Fruit fly (Drosophila melanogaster) whole organism, embryonic: ENCODE data around the gene CG17819.

ENCODE experiments used
- Aef1 ChIP-seq: fragments of 200-800 bp; sonication (Bioruptor generic); IDR thresholded peaks from 3 replicates; pipeline ENCODE4 v1.3.6; 2022; ENCODE audit warnings: missing biosample characterization, missing genetic modification characterization
- Asciz ChIP-seq: fragments of 200-800 bp; sonication (Bioruptor generic); optimal IDR thresholded peaks from 2 replicates; lab custom pipeline; 2017; ENCODE audit warnings: missing biosample characterization, mild to moderate bottlenecking, missing genetic modification characterization, missing genetic modification reagents
- CG10147 ChIP-seq: fragments of 200-800 bp; sonication (Bioruptor generic); optimal IDR thresholded peaks from 2 replicates; lab custom pipeline; 2019; ENCODE audit warnings: missing biosample characterization, mild to moderate bottlenecking, missing genetic modification characterization, moderate library complexity
- CG10267 ChIP-seq: fragments of 200-800 bp; sonication (Bioruptor generic); optimal IDR thresholded peaks from 2 replicates; lab custom pipeline; 2018; ENCODE audit warnings: missing biosample characterization, mild to moderate bottlenecking, missing genetic modification characterization, moderate library complexity
- CG10274 ChIP-seq: fragments of 200-800 bp; sonication (Bioruptor generic); optimal IDR thresholded peaks from 3 replicates; lab custom pipeline; 2017; ENCODE audit warnings: missing biosample characterization, mild to moderate bottlenecking, missing genetic modification characterization
- CG10979 ChIP-seq: fragments of 200-800 bp; sonication (Bioruptor generic); optimal IDR thresholded peaks from 2 replicates; lab custom pipeline; 2018; ENCODE audit warnings: missing biosample characterization, mild to moderate bottlenecking, missing genetic modification characterization, moderate library complexity
- CG12071 ChIP-seq: fragments of 200-800 bp; sonication (Bioruptor generic); optimal IDR thresholded peaks from 3 replicates; lab custom pipeline; 2018; ENCODE audit warnings: missing biosample characterization, mild to moderate bottlenecking, missing genetic modification characterization
- CG14050 ChIP-seq: fragments of 200-800 bp; sonication (Bioruptor generic); IDR thresholded peaks from 3 replicates; pipeline ENCODE4 v1.3.6; 2022; ENCODE audit warnings: missing biosample characterization, missing genetic modification characterization
- CG15514 ChIP-seq: fragments of 200-800 bp; sonication (Bioruptor generic); optimal IDR thresholded peaks from 3 replicates; lab custom pipeline; 2017; ENCODE audit warnings: missing biosample characterization, missing genetic modification characterization, mild to moderate bottlenecking, moderate library complexity, missing genetic modification reagents
- CG33213 ChIP-seq: fragments of 200-800 bp; sonication (Bioruptor generic); optimal IDR thresholded peaks from 3 replicates; lab custom pipeline; 2016; ENCODE audit warnings: missing biosample characterization, missing genetic modification characterization
- CG6689 ChIP-seq: fragments of 200-800 bp; sonication (Bioruptor generic); IDR thresholded peaks from 2 replicates; pipeline ENCODE4 v1.3.6; 2022; ENCODE audit warnings: missing biosample characterization, missing genetic modification characterization
- CG6791 ChIP-seq: fragments of 200-800 bp; sonication (Bioruptor generic); IDR thresholded peaks from 3 replicates; pipeline ENCODE4 v1.3.6; 2022; ENCODE audit warnings: missing biosample characterization, missing genetic modification characterization; ENCODE audit not compliant: partially characterized antibody
- CG7963 ChIP-seq: fragments of 200-800 bp; sonication (Bioruptor generic); IDR thresholded peaks from 3 replicates; pipeline ENCODE4 v1.3.6; 2022; ENCODE audit warnings: missing biosample characterization, missing genetic modification characterization; ENCODE audit not compliant: partially characterized antibody
- CrebB ChIP-seq: fragments of 200-800 bp; sonication (Bioruptor generic); optimal IDR thresholded peaks from 3 replicates; lab custom pipeline; 2018; ENCODE audit warnings: missing biosample characterization, mild to moderate bottlenecking, missing genetic modification characterization
- Deaf1 ChIP-seq: fragments of 200-800 bp; optimal IDR thresholded peaks from 3 replicates; lab custom pipeline; 2019; ENCODE audit warnings: missing biosample characterization, mild to moderate bottlenecking, missing genetic modification characterization, moderate library complexity
- Dp ChIP-seq: fragments of 200-800 bp; sonication (Bioruptor generic); optimal IDR thresholded peaks from 2 replicates; lab custom pipeline; 2018; ENCODE audit warnings: missing biosample characterization, mild to moderate bottlenecking, missing genetic modification characterization, moderate library complexity
- Drgx ChIP-seq: fragments of 200-800 bp; sonication (Bioruptor generic); IDR thresholded peaks from 2 replicates; pipeline ENCODE4 v1.3.6; 2022; ENCODE audit warnings: missing biosample characterization, missing genetic modification characterization
- Fer3 ChIP-seq: fragments of 200-800 bp; sonication (Bioruptor generic); optimal IDR thresholded peaks from 2 replicates; lab custom pipeline; 2018; ENCODE audit warnings: missing biosample characterization, mild to moderate bottlenecking, missing genetic modification characterization, moderate library complexity
- HLH4C ChIP-seq: fragments of 200-800 bp; sonication (Bioruptor generic); IDR thresholded peaks from 3 replicates; pipeline ENCODE4 v1.3.6; 2022; ENCODE audit warnings: missing biosample characterization, missing genetic modification characterization; ENCODE audit not compliant: partially characterized antibody
- Hmr ChIP-seq: fragments of 200-800 bp; sonication (Bioruptor generic); optimal IDR thresholded peaks from 3 replicates; lab custom pipeline; 2017; ENCODE audit warnings: mild to moderate bottlenecking, missing biosample characterization, missing genetic modification reagents, missing genetic modification characterization
- Hr78 ChIP-seq, 2 experiments: fragments of 200-800 bp in 1 of 2; fragments of >200 bp in 1 of 2; sonication (Bioruptor generic) in 1 of 2; optimal IDR thresholded peaks; 2 replicates each; lab custom pipeline; 2017 to 2019; ENCODE audit warnings: missing biosample characterization in 2 of 2, missing genetic modification characterization in 2 of 2, mild to moderate bottlenecking in 1 of 2, moderate library complexity in 1 of 2
- NfI ChIP-seq: fragments of 200-800 bp; sonication (Bioruptor generic); optimal IDR thresholded peaks from 3 replicates; lab custom pipeline; 2018; ENCODE audit warnings: missing biosample characterization, mild to moderate bottlenecking, missing genetic modification characterization, moderate library complexity
- Opbp ChIP-seq: fragments of 200-800 bp; sonication (Bioruptor generic); IDR thresholded peaks from 3 replicates; pipeline ENCODE4 v1.3.6; 2022; ENCODE audit warnings: missing biosample characterization, missing genetic modification characterization; ENCODE audit not compliant: partially characterized antibody
- Rx ChIP-seq: fragments of 200-800 bp; sonication (Bioruptor generic); IDR thresholded peaks from 2 replicates; pipeline ENCODE4 v1.3.6; 2022; ENCODE audit warnings: missing biosample characterization, missing genetic modification characterization
- Six4 ChIP-seq: fragments of 200-800 bp; sonication (Bioruptor generic); optimal IDR thresholded peaks from 2 replicates; lab custom pipeline; 2016; ENCODE audit warnings: missing biosample characterization, missing genetic modification characterization
- Sox100B ChIP-seq: fragments of 200-800 bp; sonication (Bioruptor generic); optimal IDR thresholded peaks from 3 replicates; lab custom pipeline; 2018; ENCODE audit warnings: missing biosample characterization, mild to moderate bottlenecking, missing genetic modification characterization
- Ssrp ChIP-seq: fragments of 200-800 bp; sonication (Bioruptor generic); optimal IDR thresholded peaks from 2 replicates; lab custom pipeline; 2018; ENCODE audit warnings: missing biosample characterization, mild to moderate bottlenecking, missing genetic modification characterization, moderate library complexity
- YL-1 ChIP-seq: fragments of 200-800 bp; sonication (Bioruptor generic); optimal IDR thresholded peaks from 3 replicates; lab custom pipeline; 2017; ENCODE audit warnings: missing biosample characterization, mild to moderate bottlenecking, missing genetic modification characterization
- ara ChIP-seq: fragments of 200-800 bp; sonication (Bioruptor generic); IDR thresholded peaks from 2 replicates; pipeline ENCODE4 v1.3.6; 2022; ENCODE audit warnings: missing biosample characterization, missing genetic modification characterization
- ase ChIP-seq: fragments of 200-800 bp; sonication (Bioruptor generic); IDR thresholded peaks from 3 replicates; pipeline ENCODE4 v1.3.6; 2022; ENCODE audit warnings: missing biosample characterization, missing genetic modification characterization
- bbx ChIP-seq: fragments of 200-800 bp; sonication (Bioruptor generic); IDR thresholded peaks from 2 replicates; pipeline ENCODE4 v1.3.6; 2022; ENCODE audit warnings: missing biosample characterization, missing genetic modification characterization; ENCODE audit not compliant: partially characterized antibody
- bigmax ChIP-seq: fragments of 200-800 bp; sonication (Bioruptor generic); optimal IDR thresholded peaks from 2 replicates; lab custom pipeline; 2018; ENCODE audit warnings: missing biosample characterization, mild to moderate bottlenecking, missing genetic modification characterization
- cas ChIP-seq: fragments of 200-800 bp; sonication (Bioruptor generic); IDR thresholded peaks from 2 replicates; pipeline ENCODE4 v1.3.6; 2022; ENCODE audit warnings: missing biosample characterization, missing genetic modification characterization
- ci ChIP-seq: fragments of 200-800 bp; sonication (Bioruptor generic); IDR thresholded peaks from 3 replicates; pipeline ENCODE4 v1.3.6; 2022; ENCODE audit warnings: missing biosample characterization, missing genetic modification characterization
- gem ChIP-seq: fragments of 200-800 bp; sonication (Bioruptor generic); optimal IDR thresholded peaks from 2 replicates; lab custom pipeline; 2019; ENCODE audit warnings: missing biosample characterization, mild to moderate bottlenecking, missing genetic modification characterization, moderate library complexity
- h ChIP-seq: fragments of >200 bp; optimal IDR thresholded peaks from 2 replicates; lab custom pipeline; 2017
- hth ChIP-seq: fragments of >200 bp; optimal IDR thresholded peaks from 2 replicates; lab custom pipeline; 2017; ENCODE audit warnings: inconsistent platforms
- jumu ChIP-seq: fragments of 200-800 bp; sonication (Bioruptor generic); optimal IDR thresholded peaks from 3 replicates; lab custom pipeline; 2016; ENCODE audit warnings: missing biosample characterization, missing genetic modification characterization
- lab ChIP-seq: fragments of 200-800 bp; sonication (Bioruptor generic); optimal IDR thresholded peaks from 3 replicates; lab custom pipeline; 2017; ENCODE audit warnings: missing biosample characterization, missing genetic modification characterization, mild to moderate bottlenecking, moderate library complexity, missing genetic modification reagents
- luna ChIP-seq: fragments of 200-800 bp; sonication (Bioruptor generic); optimal IDR thresholded peaks from 2 replicates; lab custom pipeline; 2016; ENCODE audit warnings: missing biosample characterization, missing genetic modification characterization
- nmo ChIP-seq: fragments of 200-800 bp; sonication (Bioruptor generic); optimal IDR thresholded peaks from 2 replicates; lab custom pipeline; 2018; ENCODE audit warnings: missing biosample characterization, mild to moderate bottlenecking, missing genetic modification characterization, moderate library complexity
- org-1 ChIP-seq: fragments of 200-800 bp; sonication (Bioruptor generic); optimal IDR thresholded peaks from 2 replicates; lab custom pipeline; 2017; ENCODE audit warnings: missing biosample characterization, missing genetic modification characterization
- pros ChIP-seq: fragments of 200-800 bp; sonication (Bioruptor generic); optimal IDR thresholded peaks from 3 replicates; lab custom pipeline; 2019; ENCODE audit warnings: missing biosample characterization, mild to moderate bottlenecking, missing genetic modification characterization, moderate library complexity
- rib ChIP-seq: fragments of 200-800 bp; sonication (Bioruptor generic); IDR thresholded peaks from 2 replicates; pipeline ENCODE4 v1.3.6; 2022; ENCODE audit warnings: missing biosample characterization, missing genetic modification characterization
- ro ChIP-seq: fragments of 200-800 bp; sonication (Bioruptor generic); IDR thresholded peaks from 2 replicates; pipeline ENCODE4 v1.3.6; 2022; ENCODE audit warnings: missing biosample characterization, missing genetic modification characterization
- seq ChIP-seq: fragments of 200-800 bp; sonication (Bioruptor generic); IDR thresholded peaks from 2 replicates; pipeline ENCODE4 v1.3.6; 2022; ENCODE audit warnings: missing biosample characterization, missing genetic modification characterization
- vnd ChIP-seq: fragments of 200-800 bp; sonication (Bioruptor generic); IDR thresholded peaks from 3 replicates; pipeline ENCODE4 v1.3.6; 2022; ENCODE audit warnings: missing biosample characterization, missing genetic modification characterization; ENCODE audit not compliant: partially characterized antibody
- zfh1 ChIP-seq: fragments of 200-800 bp; sonication (Bioruptor generic); IDR thresholded peaks from 3 replicates; pipeline ENCODE4 v1.3.6; 2022; ENCODE audit warnings: missing biosample characterization, missing genetic modification characterization

CG17819 gene

dm6 chr3R:21888696-21889602 is 3.6 kb upstream of the CG17819 start, which contains the start of gene CG43844 (continued):
- TF ChIP-seq CG10267 (tag; lab: Kevin White, UChicago) (peak; percentile 19), CG6689 (no peak), seq (GFP tag; lab: Robert Waterston, UW) (no peak), nmo (GFP tag; lab: Kevin White, UChicago) (peak; percentile 13), Sox100B (GFP tag; lab: Kevin White, UChicago) (no peak), Hmr (GFP tag; lab: Kevin White, UChicago) (peak; percentile 37), pros (GFP tag; lab: Kevin White, UChicago) (no peak), lab (peak; percentile 14), org-1 (no peak), vnd (peak; percentile 45; the same call in 1 of the 3 replicates), Opbp (GFP tag; lab: Robert Waterston, UW) (peak; percentile 54; the same call in 2 of the 3 replicates), h (lab: Kevin White, UChicago) (no peak), Dp (GFP tag; lab: Kevin White, UChicago) (no peak), Asciz (no peak), ci (GFP tag; lab: Robert Waterston, UW) (0 out of 3 replicates have a peak, but pooled peaks have one; percentile 42), NfI (GFP tag; lab: Kevin White, UChicago) (no peak), CrebB (tag; lab: Kevin White, UChicago) (no peak), hth (lab: Kevin White, UChicago) (no peak), Deaf1 (no peak), jumu (GFP tag; lab: Kevin White, UChicago) (no peak), CG6791 (GFP tag; lab: Robert Waterston, UW) (peak; percentile 70; the same call in 2 of the 3 replicates), rib (GFP tag; lab: Robert Waterston, UW) (no peak), luna (GFP tag; lab: Kevin White, UChicago) (no peak), CG7963 (peak; percentile 34; the same call in 1 of the 3 replicates), CG10979 (tag; lab: Kevin White, UChicago) (no peak), CG12071 (no peak), ara (0 out of 2 replicates have a peak, but pooled peaks have one; percentile 33), zfh1 (GFP tag; lab: Robert Waterston, UW) (no peak), bigmax (GFP tag; lab: Kevin White, UChicago) (no peak), CG10147 (GFP tag; lab: Kevin White, UChicago) (no peak), CG15514 (no peak), CG14050 (GFP tag; lab: Robert Waterston, UW) (no peak), gem (tag; lab: Kevin White, UChicago) (no peak), YL-1 (GFP tag; lab: Kevin White, UChicago) (no peak), CG33213 (GFP tag; lab: Kevin White, UChicago) (peak; percentile 3), CG10274 (GFP tag; lab: Kevin White, UChicago) (peak; percentile 90), Drgx (peak; percentile 14; the same call in 1 of the 2 replicates), HLH4C (GFP tag; lab: Robert Waterston, UW) (peak; percentile 54; the same call in 2 of the 3 replicates), Hr78 (GFP tag; optimal IDR thresholded peaks at IDR 0.05; lab: Kevin White, UChicago) (peak in 1 of 2 experiments; percentile 65), bbx (GFP tag; lab: Robert Waterston, UW) (no peak), Aef1 (GFP tag; lab: Robert Waterston, UW) (no peak), Ssrp (tag; lab: Kevin White, UChicago) (no peak), ro (no peak), Fer3 (no peak), Six4 (GFP tag; lab: Kevin White, UChicago) (no peak), Rx (GFP tag; lab: Robert Waterston, UW) (no peak), ase (no peak), cas (GFP tag; lab: Robert Waterston, UW) (no peak)
